Fruit fly (Drosophila melanogaster): ENCODE results near the gene caps.

dm6 chr3L:13182337-13182736 is 46.2 kb upstream of the caps start:
- no peak for TF ChIP-seq bab1 (GFP tag; optimal IDR thresholded peaks at IDR 0.05)
- no peak for TF ChIP-seq CG5204 (GFP tag; optimal IDR thresholded peaks at IDR 0.05)
- no peak for TF ChIP-seq kay (GFP tag; ENCODE audit: borderline replicate concordance)
- TF ChIP-seq cnc (optimal IDR thresholded peaks at IDR 0.05) = no peak
